Worm (Caenorhabditis elegans) whole organism, young adult: ENCODE results near the gene ttr-23.

ENCODE experiments used
- B0019.2 ChIP-seq: fragments of 200-800 bp; sonication (Bioruptor generic); conservative IDR thresholded peaks from 2 replicates; pipeline ENCODE4 v1.3.6; 2022; ENCODE audit warnings: missing genetic modification reagents, missing genetic modification characterization, missing compliant biosample characterization
- B0261.1 ChIP-seq: sonication (generic microtip); optimal IDR thresholded peaks from 2 replicates; lab custom pipeline; 2016; ENCODE audit warnings: mild to moderate bottlenecking, missing genetic modification characterization, moderate library complexity, missing compliant biosample characterization
- C06A6.2 ChIP-seq: fragments of 200-800 bp; sonication (Bioruptor generic); conservative IDR thresholded peaks from 2 replicates; pipeline ENCODE4 v1.3.6; 2022; ENCODE audit warnings: missing genetic modification characterization, missing compliant biosample characterization
- D2030.7 ChIP-seq: fragments of 200-800 bp; sonication (Bioruptor generic); IDR thresholded peaks from 2 replicates; pipeline ENCODE4 v1.3.6; 2022; ENCODE audit warnings: missing genetic modification reagents, missing genetic modification characterization, missing compliant biosample characterization
- F37B4.10 ChIP-seq: fragments of 200-800 bp; sonication (Bioruptor generic); IDR thresholded peaks from 2 replicates; pipeline ENCODE4 v1.3.6; 2022; ENCODE audit warnings: missing genetic modification characterization, missing compliant biosample characterization
- F55B11.4 ChIP-seq: sonication (generic microtip); optimal IDR thresholded peaks from 2 replicates; lab custom pipeline; 2016; ENCODE audit warnings: missing compliant biosample characterization, missing genetic modification characterization, borderline replicate concordance; ENCODE audit not compliant: insufficient read depth
- F57C9.4 ChIP-seq: sonication (generic microtip); optimal IDR thresholded peaks from 2 replicates; lab custom pipeline; 2017; ENCODE audit warnings: mild to moderate bottlenecking, missing genetic modification characterization, missing compliant biosample characterization
- K12H6.12 ChIP-seq: fragments of 200-800 bp; sonication (Bioruptor generic); optimal IDR thresholded peaks from 2 replicates; lab custom pipeline; 2018; ENCODE audit warnings: mild to moderate bottlenecking, missing genetic modification characterization, missing compliant biosample characterization
- Y53G8AR.9 ChIP-seq: fragments of 200-800 bp; sonication (Bioruptor generic); conservative IDR thresholded peaks from 2 replicates; pipeline ENCODE4 v1.3.6; 2022; ENCODE audit warnings: missing genetic modification reagents, missing genetic modification characterization, missing compliant biosample characterization
- Y79H2A.3 ChIP-seq: fragments of 200-800 bp; sonication (Bioruptor generic); conservative IDR thresholded peaks from 2 replicates; pipeline ENCODE4 v1.3.6; 2022; ENCODE audit warnings: missing genetic modification reagents, missing genetic modification characterization, missing compliant biosample characterization
- aptf-2 ChIP-seq: fragments of 200-800 bp; sonication (Bioruptor generic); conservative IDR thresholded peaks from 2 replicates; pipeline ENCODE4 v1.3.6; 2022; ENCODE audit warnings: missing genetic modification reagents, missing genetic modification characterization, missing compliant biosample characterization
- athp-1 ChIP-seq: sonication (generic microtip); optimal IDR thresholded peaks from 2 replicates; lab custom pipeline; 2017; ENCODE audit warnings: mild to moderate bottlenecking, missing genetic modification characterization, missing compliant biosample characterization
- bed-2 ChIP-seq: fragments of 200-800 bp; sonication (Bioruptor generic); IDR thresholded peaks from 2 replicates; pipeline ENCODE4 v1.3.6; 2022; ENCODE audit warnings: missing genetic modification reagents, missing genetic modification characterization, missing compliant biosample characterization
- cebp-2 ChIP-seq: fragments of 200-800 bp; sonication (Bioruptor generic); IDR thresholded peaks from 2 replicates; pipeline ENCODE4 v1.3.6; 2022; ENCODE audit warnings: missing genetic modification characterization, missing compliant biosample characterization
- ceh-58 ChIP-seq: fragments of 200-800 bp; sonication (Bioruptor generic); IDR thresholded peaks from 2 replicates; pipeline ENCODE4 v1.3.6; 2022; ENCODE audit warnings: missing genetic modification characterization, missing compliant biosample characterization
- ceh-79 ChIP-seq: sonication (generic microtip); optimal IDR thresholded peaks from 2 replicates; lab custom pipeline; 2017; ENCODE audit warnings: mild to moderate bottlenecking, missing genetic modification characterization, missing compliant biosample characterization
- dox-1 ChIP-seq: fragments of 200-800 bp; sonication (Bioruptor generic); IDR thresholded peaks from 2 replicates; pipeline ENCODE4 v1.3.6; 2022; ENCODE audit warnings: missing genetic modification reagents, missing genetic modification characterization, missing compliant biosample characterization
- him-1 ChIP-seq: sonication (generic microtip); optimal IDR thresholded peaks from 2 replicates; lab custom pipeline; 2016; ENCODE audit warnings: missing genotype, missing genetic modification reagents, missing genetic modification characterization, missing compliant biosample characterization
- hmg-1.2 ChIP-seq: fragments of 200-800 bp; sonication (Bioruptor generic); IDR thresholded peaks from 2 replicates; pipeline ENCODE4 v1.3.6; 2022; ENCODE audit warnings: missing genetic modification reagents, missing genetic modification characterization, missing compliant biosample characterization
- lin-35 ChIP-seq, 3 experiments: fragments of 150-350 bp in 2 of 3; sonication (generic microtip) in 1 of 3; optimal IDR thresholded peaks; 2 replicates each; lab custom pipeline; 2014 to 2018; ENCODE audit warnings: missing biosample characterization in 3 of 3, missing genetic modification characterization in 3 of 3, missing genetic modification reagents in 3 of 3
- lin-40 ChIP-seq: sonication (generic microtip); optimal IDR thresholded peaks from 2 replicates; lab custom pipeline; 2016; ENCODE audit warnings: missing genetic modification characterization, mild to moderate bottlenecking, missing compliant biosample characterization, missing genotype, missing genetic modification reagents
- mcd-1 ChIP-seq: fragments of 200-800 bp; sonication (Bioruptor generic); IDR thresholded peaks from 2 replicates; pipeline ENCODE4 v1.3.6; 2022; ENCODE audit warnings: missing genetic modification reagents, missing genetic modification characterization, missing compliant biosample characterization
- mxl-1 ChIP-seq: sonication (generic microtip); optimal IDR thresholded peaks from 2 replicates; lab custom pipeline; 2016; ENCODE audit warnings: missing genetic modification characterization, missing compliant biosample characterization
- nfya-1 ChIP-seq: sonication (generic microtip); optimal IDR thresholded peaks from 2 replicates; lab custom pipeline; 2017; ENCODE audit warnings: antibody characterized with exemption, missing compliant biosample characterization, missing genetic modification characterization, borderline replicate concordance; ENCODE audit not compliant: insufficient read depth
- nfyb-1 ChIP-seq: fragments of 200-800 bp; sonication (Bioruptor generic); IDR thresholded peaks from 2 replicates; pipeline ENCODE4 v1.3.6; 2022; ENCODE audit warnings: missing genetic modification reagents, missing genetic modification characterization, missing compliant biosample characterization
- nhr-120 ChIP-seq: fragments of 200-800 bp; sonication (Bioruptor generic); IDR thresholded peaks from 2 replicates; pipeline ENCODE4 v1.3.6; 2022; ENCODE audit warnings: missing genetic modification characterization, missing compliant biosample characterization
- nhr-80 ChIP-seq: sonication (generic microtip); optimal IDR thresholded peaks from 2 replicates; lab custom pipeline; 2016; ENCODE audit warnings: missing genetic modification characterization, missing compliant biosample characterization
- snpc-3.4 ChIP-seq: sonication (generic microtip); optimal IDR thresholded peaks from 2 replicates; lab custom pipeline; 2017; ENCODE audit warnings: missing genetic modification characterization, mild to moderate bottlenecking, missing compliant biosample characterization, antibody characterized with exemption, moderate library complexity, missing genotype, missing genetic modification reagents
- snpc-4 ChIP-seq, 5 experiments: fragments of 150-350 bp in 1 of 5; sonication (generic microtip) in 4 of 5; optimal IDR thresholded peaks; 2 replicates each; lab custom pipeline; 2014 to 2018; ENCODE audit warnings: missing genetic modification characterization in 5 of 5, missing biosample characterization in 3 of 5, antibody characterized with exemption in 2 of 5, mild to moderate bottlenecking in 2 of 5, missing compliant biosample characterization in 2 of 5, missing genotype in 2 of 5, moderate library complexity in 2 of 5, missing genetic modification reagents in 1 of 5
- tbx-9 ChIP-seq: sonication (generic microtip); optimal IDR thresholded peaks from 2 replicates; lab custom pipeline; 2016; ENCODE audit warnings: borderline replicate concordance, missing genetic modification characterization, inconsistent platforms, missing compliant biosample characterization
- tlf-1 ChIP-seq: fragments of 200-800 bp; sonication (Bioruptor generic); optimal IDR thresholded peaks from 2 replicates; lab custom pipeline; 2018; ENCODE audit warnings: mild to moderate bottlenecking, missing genetic modification characterization, missing compliant biosample characterization
- unc-62 ChIP-seq: fragments of 150-350 bp; optimal IDR thresholded peaks from 2 replicates; lab custom pipeline; 2014; ENCODE audit warnings: missing biosample characterization, missing genetic modification reagents, missing genetic modification characterization
- xnd-1 ChIP-seq: sonication (generic microtip); optimal IDR thresholded peaks from 2 replicates; lab custom pipeline; 2016; ENCODE audit warnings: missing genotype, missing genetic modification reagents, missing genetic modification characterization, missing compliant biosample characterization
- ztf-18 ChIP-seq: sonication (generic microtip); optimal IDR thresholded peaks from 2 replicates; lab custom pipeline; 2016; ENCODE audit warnings: missing genotype, mild to moderate bottlenecking, missing genetic modification characterization, missing compliant biosample characterization
- ztf-28 ChIP-seq: fragments of 200-800 bp; sonication (Bioruptor generic); IDR thresholded peaks from 2 replicates; pipeline ENCODE4 v1.3.6; 2022; ENCODE audit warnings: missing genetic modification reagents, missing genetic modification characterization, missing compliant biosample characterization

ttr-23 gene

DNA sequence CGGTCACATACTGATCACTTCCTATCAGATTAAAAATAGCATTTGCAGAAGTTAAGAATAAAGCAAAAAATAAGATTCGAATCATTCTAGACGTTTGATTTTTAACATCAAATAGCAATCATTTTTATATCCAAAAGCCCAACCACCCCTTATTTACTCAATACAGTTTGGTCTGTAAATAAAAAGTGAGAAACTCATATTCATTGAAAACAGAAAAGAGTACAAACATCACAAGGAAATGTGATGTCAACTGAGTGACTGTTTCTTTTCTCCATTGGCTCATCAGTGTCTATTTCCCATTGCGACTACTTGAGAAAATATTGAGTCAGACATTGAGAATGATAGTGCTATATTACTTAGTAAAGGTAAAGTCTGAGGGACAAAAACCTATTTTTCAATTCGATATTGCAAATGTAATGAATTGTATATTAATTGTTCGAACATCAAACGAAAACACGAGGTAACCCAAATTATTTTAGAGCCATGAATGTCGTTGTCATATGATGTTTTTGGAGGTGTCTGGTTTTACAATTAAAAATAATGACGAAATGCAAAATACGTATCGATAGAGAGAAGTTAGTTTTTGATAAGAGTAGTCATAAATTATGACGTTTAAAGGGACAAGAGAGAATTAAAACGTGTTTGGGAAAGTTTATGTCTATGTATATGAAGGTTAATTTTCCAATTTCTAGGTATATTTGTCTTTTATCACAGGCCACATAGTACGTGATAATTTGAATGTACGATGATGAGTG lies at the start of gene ttr-23:
Gene ttr-23 (minus strand): TSS at position 87 of the 755 bp plus-strand sequence.
- TF ChIP-seq ceh-79 (no peak), bed-2 (GFP tag; lab: Robert Waterston, UW) (no peak), ztf-18 (no peak), Y53G8AR.9 (no peak), unc-62 (GFP tag; lab: Kevin White, UChicago) (peak; percentile 91), him-1 (tag; lab: Kevin White, UChicago) (no peak), aptf-2 (no peak), nfyb-1 (GFP tag; lab: Robert Waterston, UW) (no peak), Y79H2A.3 (GFP tag; lab: Robert Waterston, UW) (no peak), C06A6.2 (no peak), nhr-80 (tag; lab: Kevin White, UChicago) (peak; percentile 50), tbx-9 (tag; lab: Kevin White, UChicago) (no peak), ceh-58 (GFP tag; lab: Robert Waterston, UW) (no peak), F57C9.4 (tag; lab: Kevin White, UChicago) (no peak)

ce11 chrV:10638515-10638914 lies 48.9 kb upstream of the ttr-23 start:
- peak; percentile 96 for TF ChIP-seq hmg-1.2 (GFP tag; lab: Robert Waterston, UW)

DNA sequence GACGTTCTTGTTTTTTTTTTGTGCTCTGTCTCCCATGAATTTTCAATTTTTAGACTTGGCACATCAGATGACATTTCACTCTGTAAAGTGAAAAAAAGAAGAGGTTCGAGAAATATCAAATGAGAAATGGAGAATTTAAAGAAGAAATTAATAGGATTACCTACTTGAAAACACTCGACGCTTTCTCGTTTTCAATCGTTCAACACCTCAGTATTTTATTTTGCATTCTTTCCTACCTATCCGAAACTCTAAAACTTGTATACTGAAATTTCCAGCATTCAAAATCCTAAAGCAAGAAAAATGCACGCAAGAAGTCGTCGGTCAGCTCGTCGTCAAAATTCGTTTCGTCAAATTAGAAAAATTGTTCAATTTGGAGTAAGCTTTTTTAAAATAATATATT lies 46.1 kb upstream of the ttr-23 start, which contains the start of gene kvs-2:
Gene kvs-2 (plus strand): TSS at position 301 of the 400 bp plus-strand sequence.
- no peak for TF ChIP-seq athp-1 (tag; lab: Kevin White, UChicago)
- TF ChIP-seq lin-40 (tag; lab: Kevin White, UChicago), result no peak
- TF ChIP-seq snpc-3.4 (tag; lab: Kevin White, UChicago), result no peak
- TF ChIP-seq mcd-1, result no peak
- no peak for TF ChIP-seq nfya-1 (tag; lab: Kevin White, UChicago)
- TF ChIP-seq B0019.2, result no peak
- TF ChIP-seq dox-1, result no peak
- no peak for TF ChIP-seq nhr-80 (tag; lab: Kevin White, UChicago)
- no peak for TF ChIP-seq cebp-2 (GFP tag; lab: Robert Waterston, UW)
- no peak for TF ChIP-seq K12H6.12 (tag; lab: Kevin White, UChicago)
- TF ChIP-seq nhr-120 (GFP tag; lab: Robert Waterston, UW), result no peak
- no peak for TF ChIP-seq tlf-1 (GFP tag; lab: Kevin White, UChicago)
- TF ChIP-seq ztf-28, result no peak
- TF ChIP-seq snpc-4 (GFP tag; optimal IDR thresholded peaks at IDR 0.05; lab: Kevin White, UChicago), result no peak
- no peak for TF ChIP-seq snpc-4 (tag; optimal IDR thresholded peaks at IDR 0.05; lab: Kevin White, UChicago)
- no peak for TF ChIP-seq D2030.7 (GFP tag; lab: Robert Waterston, UW)
- no peak for TF ChIP-seq xnd-1 (tag; lab: Kevin White, UChicago)
- no peak for TF ChIP-seq hmg-1.2 (GFP tag; lab: Robert Waterston, UW)
- TF ChIP-seq lin-35 (GFP tag; optimal IDR thresholded peaks at IDR 0.05; lab: Kevin White, UChicago), result no peak
- TF ChIP-seq B0261.1, result no peak

DNA sequence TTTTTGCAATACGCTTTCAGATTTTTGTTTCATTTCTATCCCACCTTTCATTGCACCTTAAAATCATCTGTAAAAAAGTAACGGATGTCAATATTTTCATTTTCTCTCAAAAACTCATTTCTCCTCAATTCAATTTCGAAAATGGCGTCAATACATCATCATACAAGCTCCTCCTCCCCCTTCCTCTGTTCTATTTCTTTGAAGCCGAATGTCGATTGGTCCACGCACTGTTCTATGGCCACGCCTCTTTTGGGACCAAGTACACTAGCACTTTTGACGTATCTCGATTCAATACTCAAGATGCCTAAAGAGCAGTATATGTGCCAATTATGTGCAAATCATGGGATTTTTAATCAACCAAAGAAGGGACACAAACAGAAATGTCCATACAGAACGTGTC lies 43.1 kb upstream of the ttr-23 start, which contains the start of gene mab-23:
Gene mab-23 (plus strand): TSS at position 301 of the 400 bp plus-strand sequence.
- TF ChIP-seq unc-62 (GFP tag; lab: Kevin White, UChicago), result no peak
- TF ChIP-seq F37B4.10 (GFP tag; lab: Robert Waterston, UW), result no peak
- TF ChIP-seq F55B11.4 (tag; lab: Kevin White, UChicago), result no peak
- no peak for TF ChIP-seq mxl-1 (tag; lab: Kevin White, UChicago)
